Worm (Caenorhabditis elegans): Measurements from ENCODE around the gene F59E12.3.

F59E12.3 gene

DNA sequence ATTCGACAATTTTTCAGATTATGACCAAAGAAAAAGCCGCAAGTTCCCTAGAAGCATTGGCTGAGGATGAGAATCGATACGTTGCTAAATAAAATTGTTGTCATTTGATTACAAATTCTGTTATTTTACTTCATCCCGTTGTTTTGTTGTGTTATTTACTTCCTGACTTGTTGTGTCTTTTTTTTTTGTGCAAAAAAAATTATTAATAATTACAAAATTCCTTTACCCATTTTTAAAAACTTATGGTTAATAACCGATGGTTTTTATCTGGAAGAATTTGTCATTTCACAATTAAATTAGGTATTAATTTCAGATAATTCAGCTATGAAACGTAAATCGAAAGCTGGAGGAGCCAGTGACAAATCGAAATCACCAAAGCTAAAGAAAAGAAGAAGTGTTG lies 41.9 kb upstream of the F59E12.3 start, which contains the start of gene C17G10.1:
TSS of gene C17G10.1 (plus strand) at position 301 of the 400 bp plus-strand sequence.
- TF ChIP-seq mdl-1 (tag; optimal IDR thresholded peaks at IDR 0.05) (no peak), nhr-23 (tag; optimal IDR thresholded peaks at IDR 0.05) (no peak), lin-39 (tag; optimal IDR thresholded peaks at IDR 0.05) (no peak), unc-39 (tag; optimal IDR thresholded peaks at IDR 0.05) (no peak), fos-1 (tag; optimal IDR thresholded peaks at IDR 0.05) (no peak), snpc-4 (tag; optimal IDR thresholded peaks at IDR 0.05) (no peak), C34F6.9 (tag; optimal IDR thresholded peaks at IDR 0.05) (no peak)

DNA sequence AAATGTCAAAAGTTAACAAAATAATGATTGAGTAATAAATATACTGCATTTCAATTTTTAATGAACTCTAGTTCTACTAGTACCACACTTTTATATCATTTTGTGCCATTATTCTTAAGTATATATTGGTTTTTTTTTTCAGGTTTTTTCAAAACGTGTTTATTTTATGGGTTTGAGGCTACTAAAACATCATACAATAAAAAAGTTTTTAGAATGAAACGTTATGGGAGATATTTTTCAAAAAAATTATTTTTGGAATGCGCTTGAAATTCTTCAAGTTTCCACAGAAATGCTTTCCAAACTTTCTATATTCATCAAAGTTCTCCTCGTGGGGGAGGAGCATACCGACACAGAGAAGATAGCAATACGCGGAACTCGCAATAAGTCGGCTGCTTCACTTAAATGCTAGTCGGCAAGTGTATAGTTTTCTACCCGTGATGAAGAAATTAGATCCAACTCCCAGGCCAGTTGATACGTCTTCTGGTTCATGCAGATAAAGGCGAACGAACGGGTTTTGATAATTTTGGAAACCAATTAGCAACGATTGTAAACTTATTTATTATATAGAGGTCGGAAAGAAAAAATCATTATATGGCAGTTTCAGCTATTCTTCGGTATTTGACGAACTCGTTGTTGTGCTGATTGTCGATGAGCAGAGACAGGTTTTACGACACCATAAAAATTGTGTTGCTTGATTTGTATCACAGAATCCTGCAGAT lies 38.7 kb upstream of the F59E12.3 start, which contains the start of gene C17G10.10:
TSS of gene C17G10.10 (minus strand) at position 51 of the 719 bp plus-strand sequence.
- peak; percentile 78 for TF ChIP-seq nhr-21 (tag; optimal IDR thresholded peaks at IDR 0.05)
- no peak for TF ChIP-seq mab-5 (tag; optimal IDR thresholded peaks at IDR 0.05)
- TF ChIP-seq elt-3 (tag; optimal IDR thresholded peaks at IDR 0.05), result no peak
- no peak for TF ChIP-seq blmp-1 (tag; optimal IDR thresholded peaks at IDR 0.05; ENCODE audit: insufficient read depth)
- TF ChIP-seq lin-13 (GFP tag; optimal IDR thresholded peaks at IDR 0.05), result peak; percentile 53
- no peak for TF ChIP-seq nhr-23 (tag; optimal IDR thresholded peaks at IDR 0.05)
- TF ChIP-seq lsy-2 (tag; optimal IDR thresholded peaks at IDR 0.05), result peak; percentile 62 to 75
- TF ChIP-seq peb-1 (tag; optimal IDR thresholded peaks at IDR 0.05), result no peak
- TF ChIP-seq aly-2 (tag; optimal IDR thresholded peaks at IDR 0.05), result no peak
- no peak for TF ChIP-seq Y55F3AM.14 (GFP tag; optimal IDR thresholded peaks at IDR 0.05)
- no peak for TF ChIP-seq alr-1 (tag; optimal IDR thresholded peaks at IDR 0.05)
- no peak for TF ChIP-seq nhr-11 (tag; optimal IDR thresholded peaks at IDR 0.05)
- TF ChIP-seq elt-1 (tag; optimal IDR thresholded peaks at IDR 0.05), result no peak
- TF ChIP-seq ztf-1 (GFP tag; conservative IDR thresholded peaks at IDR 0.05), result no peak
- TF ChIP-seq nhr-12 (tag; optimal IDR thresholded peaks at IDR 0.05), result no peak
- TF ChIP-seq ceh-16 (tag; optimal IDR thresholded peaks at IDR 0.05), result peak; percentile 75
- TF ChIP-seq dmd-4 (tag; optimal IDR thresholded peaks at IDR 0.05), result no peak
- peak; percentile 91 for TF ChIP-seq sma-9 (GFP tag; optimal IDR thresholded peaks at IDR 0.05)
- TF ChIP-seq sma-9 (tag; optimal IDR thresholded peaks at IDR 0.05), result no peak
- peak; percentile 54 to 59 for TF ChIP-seq mdl-1 (tag; optimal IDR thresholded peaks at IDR 0.05)
- TF ChIP-seq ceh-82 (tag; optimal IDR thresholded peaks at IDR 0.05), result no peak
- TF ChIP-seq unc-55 (GFP tag; optimal IDR thresholded peaks at IDR 0.05), result no peak
- TF ChIP-seq snpc-4 (tag; optimal IDR thresholded peaks at IDR 0.05), result peak; percentile 99
- TF ChIP-seq C34F6.9 (tag; optimal IDR thresholded peaks at IDR 0.05), result peak; percentile 20
- TF ChIP-seq F13H6.1 (tag; optimal IDR thresholded peaks at IDR 0.05), result peak; percentile 58
- TF ChIP-seq R02D3.7 (tag; optimal IDR thresholded peaks at IDR 0.05), result no peak
- TF ChIP-seq sma-3 (GFP tag; optimal IDR thresholded peaks at IDR 0.05), result peak; percentile 87
- TF ChIP-seq nhr-237 (tag; optimal IDR thresholded peaks at IDR 0.05), result no peak
- no peak for TF ChIP-seq ztf-11 (tag; optimal IDR thresholded peaks at IDR 0.05)
- no peak for TF ChIP-seq unc-39 (tag; optimal IDR thresholded peaks at IDR 0.05)
- peak; percentile 45 for TF ChIP-seq nhr-129 (tag; optimal IDR thresholded peaks at IDR 0.05)
- no peak for TF ChIP-seq lin-39 (tag; optimal IDR thresholded peaks at IDR 0.05)
- peak; percentile 9 for TF ChIP-seq ztf-4 (tag; optimal IDR thresholded peaks at IDR 0.05)
- peak; percentile 85 for TF ChIP-seq fos-1 (tag; optimal IDR thresholded peaks at IDR 0.05)
- TF ChIP-seq nhr-25 (tag; optimal IDR thresholded peaks at IDR 0.05), result peak; percentile 62
- no peak for TF ChIP-seq sem-4 (tag; optimal IDR thresholded peaks at IDR 0.05)
- TF ChIP-seq crh-2 (tag; optimal IDR thresholded peaks at IDR 0.05), result peak; percentile 69
- peak; percentile 98 for TF ChIP-seq ama-1 (optimal IDR thresholded peaks at IDR 0.05)
- peak; percentile 72 for TF ChIP-seq egl-27 (tag; optimal IDR thresholded peaks at IDR 0.05)
- TF ChIP-seq lin-11 (tag; optimal IDR thresholded peaks at IDR 0.05), result no peak
- no peak for TF ChIP-seq zag-1 (tag; optimal IDR thresholded peaks at IDR 0.05)
- TF ChIP-seq nhr-6 (tag; optimal IDR thresholded peaks at IDR 0.05), result peak; percentile 41
- no peak for TF ChIP-seq unc-62 (GFP tag; optimal IDR thresholded peaks at IDR 0.05)
- no peak for TF ChIP-seq ZK546.5 (tag; optimal IDR thresholded peaks at IDR 0.05)
- peak; percentile 82 for TF ChIP-seq gmeb-1 (tag; optimal IDR thresholded peaks at IDR 0.05)
- peak; percentile 68 for TF ChIP-seq nhr-77 (tag; optimal IDR thresholded peaks at IDR 0.05)
- peak; percentile 9 for TF ChIP-seq nhr-10 (tag; optimal IDR thresholded peaks at IDR 0.05)
- TF ChIP-seq mbf-1 (tag; optimal IDR thresholded peaks at IDR 0.05), result no peak
- TF ChIP-seq skn-1 (tag; optimal IDR thresholded peaks at IDR 0.05), result no peak
